Worm (Caenorhabditis elegans) whole organism, early embryonic: ENCODE measurements around the gene srh-212.
"Not testable (repeated sequence)": the region's sequence is repeated elsewhere in the genome, so short reads cannot be mapped to it uniquely, and the experiment has no call there.

ENCODE experiments used
- B0310.2 ChIP-seq: sonication (generic microtip); optimal IDR thresholded peaks from 2 replicates; lab custom pipeline; 2016; ENCODE audit warnings: mild to moderate bottlenecking, missing genetic modification characterization, missing compliant biosample characterization
- F13C5.2 ChIP-seq: sonication (generic microtip); optimal IDR thresholded peaks from 2 replicates; lab custom pipeline; 2017; ENCODE audit warnings: mild to moderate bottlenecking, missing genetic modification characterization, inconsistent platforms, missing compliant biosample characterization
- aly-1 ChIP-seq: sonication (generic microtip); optimal IDR thresholded peaks from 2 replicates; lab custom pipeline; 2016; ENCODE audit warnings: missing genetic modification characterization, missing compliant biosample characterization
- ama-1 ChIP-seq: fragments of 150-350 bp; optimal IDR thresholded peaks from 2 replicates; lab custom pipeline; 2014
- ceh-13 ChIP-seq: fragments of 200-800 bp; sonication (Bioruptor generic); optimal IDR thresholded peaks from 2 replicates; lab custom pipeline; 2018; ENCODE audit warnings: mild to moderate bottlenecking, missing genetic modification characterization, missing compliant biosample characterization
- ceh-36 ChIP-seq: sonication (generic microtip); optimal IDR thresholded peaks from 2 replicates; lab custom pipeline; 2016; ENCODE audit warnings: missing genetic modification characterization, inconsistent platforms, missing compliant biosample characterization
- ets-7 ChIP-seq: sonication (generic microtip); optimal IDR thresholded peaks from 2 replicates; lab custom pipeline; 2016; ENCODE audit warnings: missing genotype, missing genetic modification characterization, missing compliant biosample characterization
- flt-1 ChIP-seq: fragments of 200-800 bp; sonication (Bioruptor generic); IDR thresholded peaks from 2 replicates; pipeline ENCODE4 v1.3.6; 2022; ENCODE audit warnings: missing genetic modification characterization, missing compliant biosample characterization
- hmbx-1 ChIP-seq: sonication (generic microtip); optimal IDR thresholded peaks from 2 replicates; lab custom pipeline; 2016; ENCODE audit warnings: mild to moderate bottlenecking, missing genetic modification characterization, missing compliant biosample characterization
- hmg-4 ChIP-seq: fragments of 200-800 bp; sonication (Bioruptor generic); optimal IDR thresholded peaks from 2 replicates; lab custom pipeline; 2018; ENCODE audit warnings: mild to moderate bottlenecking, missing genetic modification characterization, missing compliant biosample characterization
- hnd-1 ChIP-seq: sonication (generic microtip); optimal IDR thresholded peaks from 2 replicates; lab custom pipeline; 2016; ENCODE audit warnings: missing genetic modification characterization, missing compliant biosample characterization
- pes-1 ChIP-seq: fragments of 200-800 bp; sonication (Bioruptor generic); IDR thresholded peaks from 2 replicates; pipeline ENCODE4 v1.3.6; 2022; ENCODE audit warnings: missing genetic modification reagents, missing genetic modification characterization, missing compliant biosample characterization
- scrt-1 ChIP-seq: fragments of 200-800 bp; sonication (Bioruptor generic); IDR thresholded peaks from 2 replicates; pipeline ENCODE4 v1.3.6; 2022; ENCODE audit warnings: missing genetic modification characterization, missing compliant biosample characterization
- sea-1 ChIP-seq: fragments of 200-800 bp; sonication (Bioruptor generic); conservative IDR thresholded peaks from 2 replicates; pipeline ENCODE4 v1.3.6; 2022; ENCODE audit warnings: missing genetic modification characterization, missing compliant biosample characterization
- tbx-11 ChIP-seq: fragments of 200-800 bp; sonication (Bioruptor generic); IDR thresholded peaks from 2 replicates; pipeline ENCODE4 v1.3.6; 2022; ENCODE audit warnings: missing genetic modification characterization, missing compliant biosample characterization
- tbx-37 ChIP-seq: fragments of 200-800 bp; sonication (Bioruptor generic); conservative IDR thresholded peaks from 2 replicates; pipeline ENCODE4 v1.3.6; 2022; ENCODE audit warnings: missing genetic modification reagents, missing genetic modification characterization, missing compliant biosample characterization
- tra-4 ChIP-seq: sonication (generic microtip); optimal IDR thresholded peaks from 2 replicates; lab custom pipeline; 2017; ENCODE audit warnings: missing genetic modification characterization, missing compliant biosample characterization

The srh-212 gene

DNA sequence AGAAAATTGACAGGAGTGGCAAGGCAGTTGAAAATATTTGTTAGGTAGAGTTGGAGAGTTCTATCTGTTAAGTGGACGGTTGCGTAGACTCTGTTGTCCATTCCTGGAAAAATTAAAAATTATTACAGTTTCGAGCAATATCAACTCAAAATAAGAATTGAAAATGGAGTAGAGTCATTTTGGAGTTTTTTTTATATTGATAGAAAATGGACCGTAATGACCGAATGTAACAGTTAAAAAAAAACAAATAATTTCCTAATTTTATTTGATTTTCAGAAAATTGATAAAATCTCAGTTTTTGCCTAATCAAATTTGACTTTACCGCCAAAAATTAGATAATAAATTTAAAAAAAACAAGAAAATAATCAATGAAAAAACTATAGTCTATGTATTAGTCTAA lies 30.0 kb upstream of the srh-212 start, which contains the start of gene F59B1.4:
TSS of gene F59B1.4 (minus strand) at position 101 of the 400 bp plus-strand sequence.
- no peak for TF ChIP-seq hmbx-1 (tag; lab: Kevin White, UChicago)
- no peak for TF ChIP-seq B0310.2 (tag; lab: Kevin White, UChicago)
- TF ChIP-seq pes-1 (GFP tag; lab: Robert Waterston, UW) = no peak
- TF ChIP-seq sea-1 (GFP tag; lab: Robert Waterston, UW) = no peak
- TF ChIP-seq ceh-36 (tag; lab: Kevin White, UChicago) = no peak
- TF ChIP-seq scrt-1 (GFP tag; lab: Robert Waterston, UW) = no peak
- no peak for TF ChIP-seq flt-1 (GFP tag; lab: Robert Waterston, UW)
- no peak for TF ChIP-seq aly-1
- no peak for TF ChIP-seq tbx-11
- TF ChIP-seq ceh-13 (GFP tag; lab: Kevin White, UChicago) = no peak
- no peak for TF ChIP-seq tra-4 (tag; lab: Kevin White, UChicago)
- no peak for TF ChIP-seq ama-1 (lab: Kevin White, UChicago)
- no peak for TF ChIP-seq F13C5.2 (tag; lab: Kevin White, UChicago)
- no peak for TF ChIP-seq hmg-4 (GFP tag; lab: Kevin White, UChicago)
- no peak for TF ChIP-seq ets-7
- no peak for TF ChIP-seq tbx-37 (GFP tag; lab: Robert Waterston, UW)
- no peak for TF ChIP-seq hnd-1 (tag; lab: Kevin White, UChicago)

DNA sequence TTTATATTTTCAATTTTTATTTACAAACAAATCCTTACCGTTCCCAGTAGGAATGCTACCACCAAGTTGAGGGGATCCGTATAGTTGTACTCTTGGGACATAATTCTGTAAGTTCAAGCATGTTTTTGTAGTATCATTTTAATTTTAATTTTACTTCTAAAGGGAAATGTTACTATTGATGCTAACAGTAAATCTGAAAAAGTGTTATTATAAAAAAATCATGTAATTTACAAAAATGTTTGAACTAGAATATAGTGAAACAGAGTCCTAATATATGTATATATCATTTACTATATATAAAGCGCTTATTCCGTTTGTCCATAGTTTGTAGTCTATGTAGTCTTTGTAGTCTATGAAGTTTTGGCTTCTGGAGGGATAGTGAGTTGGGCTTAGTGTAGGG lies 23.7 kb upstream of the srh-212 start, which contains the start of gene srx-93:
TSS of gene srx-93 (minus strand) at position 101 of the 400 bp plus-strand sequence.
- TF ChIP-seq ets-7; ama-1 (lab: Kevin White, UChicago); aly-1: not testable (repeated sequence)

DNA sequence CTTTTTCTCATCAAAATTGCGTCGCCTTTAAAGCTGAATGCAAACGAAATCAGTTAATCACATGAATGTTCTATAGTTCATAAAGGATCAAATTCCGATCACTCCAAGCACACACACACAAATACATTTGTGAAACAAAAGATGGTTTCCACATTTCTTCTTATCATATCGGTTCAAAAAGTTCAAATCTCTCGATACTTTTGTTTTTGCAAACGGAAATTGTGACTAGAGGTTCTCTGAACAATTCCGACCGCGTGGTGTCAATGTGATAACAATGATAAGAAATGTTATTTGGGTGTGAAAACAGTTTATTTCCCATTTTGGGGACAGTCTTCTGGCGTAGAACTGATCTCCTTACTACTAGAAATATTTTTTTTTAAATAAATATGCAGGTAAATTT lies 19.9 kb upstream of the srh-212 start:
- TF ChIP-seq hnd-1 (tag; lab: Kevin White, UChicago) = no peak

DNA sequence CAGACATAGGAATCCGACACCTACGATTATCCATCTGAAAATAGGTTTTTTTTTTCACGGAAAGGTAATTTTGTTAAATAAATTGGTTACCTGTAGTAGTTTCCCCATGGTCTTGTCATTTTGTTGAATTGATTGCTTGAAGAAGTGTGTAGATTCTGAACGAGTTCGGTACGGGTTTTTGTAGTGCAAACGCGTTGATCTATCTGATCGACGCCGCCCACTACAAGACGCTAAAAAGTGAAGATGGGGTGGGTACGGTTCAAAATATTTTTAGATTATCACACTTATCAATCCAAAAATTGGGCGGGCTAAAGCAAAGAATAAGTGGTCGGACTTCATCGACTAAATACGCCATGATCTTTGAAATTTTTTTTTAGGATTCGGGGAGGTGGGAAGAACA lies 17.4 kb upstream of the srh-212 start, which contains the start of gene T22F3.11:
TSS of gene T22F3.11 (minus strand) at position 157 of the 400 bp plus-strand sequence.
- no peak for TF ChIP-seq hnd-1 (tag; lab: Kevin White, UChicago)
- TF ChIP-seq pes-1 (GFP tag; lab: Robert Waterston, UW) = no peak
- no peak for TF ChIP-seq scrt-1 (GFP tag; lab: Robert Waterston, UW)
- no peak for TF ChIP-seq ceh-36 (tag; lab: Kevin White, UChicago)
- TF ChIP-seq aly-1 = no peak
- no peak for TF ChIP-seq F13C5.2 (tag; lab: Kevin White, UChicago)
- TF ChIP-seq tbx-11 = no peak
- no peak for TF ChIP-seq ceh-13 (GFP tag; lab: Kevin White, UChicago)

DNA sequence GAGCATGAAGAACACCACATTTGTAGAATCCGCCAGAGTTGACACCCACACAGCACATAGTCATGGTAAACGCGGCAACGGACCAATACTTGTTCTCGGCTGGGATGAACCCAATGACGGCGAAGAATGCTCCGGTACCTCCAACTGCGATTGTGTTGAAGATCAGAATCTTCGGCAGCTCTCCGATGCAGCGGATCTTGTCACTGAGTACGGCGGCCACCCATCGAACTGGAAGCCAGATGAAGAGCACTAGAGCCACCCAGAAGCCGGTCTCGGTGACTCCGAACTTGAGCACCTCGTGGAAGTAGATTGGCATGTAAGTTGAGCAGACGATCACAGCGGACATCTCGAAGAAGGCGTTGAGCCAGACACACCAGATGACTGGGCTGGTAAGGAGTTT lies 16.1 kb upstream of the srh-212 start:
- no peak for TF ChIP-seq ceh-36 (tag; lab: Kevin White, UChicago)
- no peak for TF ChIP-seq hmg-4 (GFP tag; lab: Kevin White, UChicago)
- TF ChIP-seq ama-1 (lab: Kevin White, UChicago) = no peak
- TF ChIP-seq pes-1 (GFP tag; lab: Robert Waterston, UW) = no peak
- TF ChIP-seq hnd-1 (tag; lab: Kevin White, UChicago) = no peak

DNA sequence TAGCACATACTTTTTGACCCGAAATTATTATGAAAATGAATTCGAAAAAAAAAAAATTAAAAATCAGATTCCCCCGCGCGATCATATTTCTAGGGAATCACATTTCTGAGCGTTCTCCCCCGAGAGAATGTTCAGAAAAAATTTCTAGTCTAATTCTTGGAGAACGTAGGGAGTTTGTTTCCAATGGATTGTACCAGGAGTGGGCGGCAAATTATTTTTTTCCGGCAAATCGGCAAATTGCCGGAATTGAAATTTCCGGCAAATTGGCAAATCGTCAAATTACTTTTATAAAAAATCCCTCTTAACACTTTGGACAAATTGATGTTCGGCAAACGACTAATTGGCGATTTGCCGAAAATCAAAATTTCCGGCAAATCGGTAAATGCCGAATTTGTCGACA lies 14.7 kb upstream of the srh-212 start, which contains the start of gene T22F3.10:
TSS of gene T22F3.10 (minus strand) at position 101 of the 400 bp plus-strand sequence.
- TF ChIP-seq ets-7 (no peak), scrt-1 (GFP tag; lab: Robert Waterston, UW) (no peak), tbx-11 (no peak), F13C5.2 (tag; lab: Kevin White, UChicago) (no peak), hnd-1 (tag; lab: Kevin White, UChicago) (no peak), pes-1 (GFP tag; lab: Robert Waterston, UW) (no peak), hmbx-1 (tag; lab: Kevin White, UChicago) (no peak), hmg-4 (GFP tag; lab: Kevin White, UChicago) (no peak), flt-1 (GFP tag; lab: Robert Waterston, UW) (no peak), tbx-37 (GFP tag; lab: Robert Waterston, UW) (no peak), ceh-36 (tag; lab: Kevin White, UChicago) (no peak), ceh-13 (GFP tag; lab: Kevin White, UChicago) (no peak), tra-4 (tag; lab: Kevin White, UChicago) (no peak)

DNA sequence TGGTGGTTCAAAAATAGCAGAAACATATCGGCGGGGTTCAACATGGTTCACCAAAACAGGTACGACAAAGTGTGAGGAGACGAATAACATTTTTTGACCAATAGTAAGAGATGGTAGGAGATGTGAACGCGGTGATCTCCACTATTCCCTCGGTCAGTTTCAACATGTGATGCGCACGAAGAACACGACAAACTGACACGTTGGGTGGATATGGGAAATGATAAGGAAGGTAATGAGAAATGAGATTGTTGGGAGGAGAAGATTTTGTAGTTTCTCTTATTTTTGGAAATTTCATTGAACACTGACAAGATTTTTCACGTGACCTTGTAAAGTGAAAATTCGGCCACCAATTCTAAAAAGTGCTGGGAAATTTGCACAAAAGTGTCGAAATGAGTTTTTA lies 13.8 kb upstream of the srh-212 start:
- TF ChIP-seq tbx-11 (no peak), F13C5.2 (tag; lab: Kevin White, UChicago) (no peak), flt-1 (GFP tag; lab: Robert Waterston, UW) (no peak), B0310.2 (tag; lab: Kevin White, UChicago) (no peak), sea-1 (GFP tag; lab: Robert Waterston, UW) (no peak), ceh-13 (GFP tag; lab: Kevin White, UChicago) (no peak)

DNA sequence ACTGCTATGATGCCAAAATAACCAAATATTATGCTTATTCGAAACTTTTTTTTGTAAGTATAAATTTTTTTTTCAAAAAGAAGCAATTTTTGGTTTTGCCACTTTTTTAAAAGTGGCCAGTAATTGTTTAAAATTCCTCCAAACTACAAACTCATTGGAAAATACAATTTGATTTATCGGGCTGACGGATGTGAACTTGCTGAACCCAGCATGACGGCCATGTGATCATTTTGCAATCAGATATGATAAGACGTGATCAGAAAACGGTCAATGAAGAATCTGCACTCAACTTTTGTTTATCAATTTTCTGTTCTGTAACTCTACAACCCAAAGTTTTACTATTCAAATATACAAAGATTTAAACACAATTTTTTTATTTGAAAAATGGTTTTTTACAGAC lies 9.4 kb upstream of the srh-212 start:
- TF ChIP-seq ceh-36 (tag; lab: Kevin White, UChicago) = no peak
- no peak for TF ChIP-seq tra-4 (tag; lab: Kevin White, UChicago)
- TF ChIP-seq ceh-13 (GFP tag; lab: Kevin White, UChicago) = no peak
- TF ChIP-seq pes-1 (GFP tag; lab: Robert Waterston, UW) = no peak
- TF ChIP-seq hmg-4 (GFP tag; lab: Kevin White, UChicago) = no peak
- TF ChIP-seq tbx-37 (GFP tag; lab: Robert Waterston, UW) = no peak
- TF ChIP-seq B0310.2 (tag; lab: Kevin White, UChicago) = no peak
- TF ChIP-seq scrt-1 (GFP tag; lab: Robert Waterston, UW) = no peak
- no peak for TF ChIP-seq hmbx-1 (tag; lab: Kevin White, UChicago)
- no peak for TF ChIP-seq ama-1 (lab: Kevin White, UChicago)
- no peak for TF ChIP-seq flt-1 (GFP tag; lab: Robert Waterston, UW)
- TF ChIP-seq hnd-1 (tag; lab: Kevin White, UChicago) = no peak
- no peak for TF ChIP-seq ets-7
- TF ChIP-seq sea-1 (GFP tag; lab: Robert Waterston, UW) = no peak
- TF ChIP-seq F13C5.2 (tag; lab: Kevin White, UChicago) = no peak
- TF ChIP-seq tbx-11 = no peak
